Worm (Caenorhabditis elegans) whole organism, L4 larva: ENCODE data around the gene col-126.
A peak's percentile ranks its signal among the peaks of the same experiment; 100 is the strongest.
"Not testable (repeated sequence)": the region's sequence is repeated elsewhere in the genome, so short reads cannot be mapped to it uniquely, and the experiment has no call there.

Experiments used
- F26F4.8 ChIP-seq: fragments of 200-800 bp; sonication (Bioruptor generic); conservative IDR thresholded peaks from 2 replicates; pipeline ENCODE4 v1.3.6; 2022; ENCODE audit warnings: missing genetic modification characterization, missing compliant biosample characterization
- R02D3.7 ChIP-seq: fragments of 150-350 bp; sonication (generic microtip); optimal IDR thresholded peaks from 3 replicates; lab custom pipeline; 2014; ENCODE audit warnings: missing biosample characterization, missing genetic modification characterization
- T26A8.4 ChIP-seq: fragments of 200-800 bp; sonication (Bioruptor generic); IDR thresholded peaks from 2 replicates; pipeline ENCODE4 v1.3.6; 2022; ENCODE audit warnings: missing genetic modification characterization, missing compliant biosample characterization
- ZK546.5 ChIP-seq, 2 experiments: sonication (generic microtip); optimal IDR thresholded peaks; 2 replicates each; lab custom pipeline; 2017; ENCODE audit warnings: missing biosample characterization in 2 of 2, missing genetic modification characterization in 2 of 2
- aha-1 ChIP-seq: fragments of 150-350 bp; peaks from one replicate; lab custom pipeline; 2014; ENCODE audit warnings: missing biosample characterization, missing genetic modification characterization
- attf-4 ChIP-seq: sonication (generic microtip); optimal IDR thresholded peaks from 3 replicates; lab custom pipeline; 2017; ENCODE audit warnings: missing biosample characterization, missing genetic modification characterization
- ceh-20 ChIP-seq: fragments of 200-800 bp; sonication (Bioruptor generic); IDR thresholded peaks from 2 replicates; pipeline ENCODE4 v1.3.6; 2022; ENCODE audit warnings: missing genetic modification reagents, missing genetic modification characterization, missing compliant biosample characterization
- ceh-44 ChIP-seq: fragments of 200-800 bp; sonication (Bioruptor generic); IDR thresholded peaks from 2 replicates; pipeline ENCODE4 v1.3.6; 2022; ENCODE audit warnings: missing genetic modification reagents, missing genetic modification characterization, missing compliant biosample characterization
- ceh-62 ChIP-seq: sonication (generic microtip); optimal IDR thresholded peaks from 2 replicates; lab custom pipeline; 2017; ENCODE audit warnings: missing biosample characterization, missing genetic modification characterization
- ceh-82 ChIP-seq: sonication (generic microtip); optimal IDR thresholded peaks from 2 replicates; lab custom pipeline; 2017; ENCODE audit warnings: missing biosample characterization, missing genetic modification characterization
- ces-1 ChIP-seq: fragments of 150-350 bp; sonication (generic microtip); optimal IDR thresholded peaks from 4 replicates; lab custom pipeline; 2014; ENCODE audit warnings: missing biosample characterization, missing genetic modification reagents, missing genetic modification characterization
- daf-12 ChIP-seq: fragments of 150-350 bp; optimal IDR thresholded peaks from 2 replicates; lab custom pipeline; 2014; ENCODE audit warnings: missing biosample characterization, missing genetic modification reagents, missing genetic modification characterization
- daf-16 ChIP-seq, 3 experiments: sonication (generic microtip); optimal IDR thresholded peaks; 2 replicates each; lab custom pipeline; 2016 to 2017; ENCODE audit warnings: missing genetic modification characterization in 3 of 3, missing genetic modification reagents in 3 of 3, mild to moderate bottlenecking in 2 of 3, missing compliant biosample characterization in 2 of 3, missing biosample characterization in 1 of 3, moderate library complexity in 1 of 3
- daf-19 ChIP-seq: fragments of 200-800 bp; sonication (Bioruptor generic); conservative IDR thresholded peaks from 2 replicates; pipeline ENCODE4 v1.3.6; 2022; ENCODE audit warnings: missing genetic modification characterization, missing compliant biosample characterization
- dmd-6 ChIP-seq: fragments of 200-800 bp; sonication (Bioruptor generic); IDR thresholded peaks from 2 replicates; pipeline ENCODE4 v1.3.6; 2022; ENCODE audit warnings: missing genetic modification reagents, missing genetic modification characterization, missing compliant biosample characterization
- dve-1 ChIP-seq: sonication (generic microtip); optimal IDR thresholded peaks from 2 replicates; lab custom pipeline; 2017; ENCODE audit warnings: antibody characterized with exemption, mild to moderate bottlenecking, missing genetic modification characterization, missing compliant biosample characterization; ENCODE audit not compliant: insufficient read depth
- egl-27 ChIP-seq: sonication (generic microtip); optimal IDR thresholded peaks from 3 replicates; lab custom pipeline; 2017; ENCODE audit warnings: missing biosample characterization, missing genetic modification reagents, missing genetic modification characterization
- gei-8 ChIP-seq: fragments of 200-800 bp; sonication (Bioruptor generic); optimal IDR thresholded peaks from 2 replicates; lab custom pipeline; 2018; ENCODE audit warnings: mild to moderate bottlenecking, missing genetic modification characterization, missing compliant biosample characterization
- hlh-30 ChIP-seq: sonication (generic microtip); optimal IDR thresholded peaks from 2 replicates; lab custom pipeline; 2017; ENCODE audit warnings: antibody characterized with exemption, mild to moderate bottlenecking, missing genetic modification characterization, missing compliant biosample characterization; ENCODE audit not compliant: insufficient read depth
- jun-1 ChIP-seq: fragments of 150-350 bp; optimal IDR thresholded peaks from 2 replicates; lab custom pipeline; 2014; ENCODE audit warnings: missing biosample characterization, missing genetic modification reagents, missing genetic modification characterization
- lim-7 ChIP-seq: fragments of 200-800 bp; sonication (Bioruptor generic); IDR thresholded peaks from 2 replicates; pipeline ENCODE4 v1.3.6; 2022; ENCODE audit warnings: missing genetic modification characterization, missing compliant biosample characterization
- lin-29 ChIP-seq: fragments of 200-800 bp; sonication (Bioruptor generic); IDR thresholded peaks from 2 replicates; pipeline ENCODE4 v1.3.6; 2022; ENCODE audit warnings: missing genetic modification reagents, missing genetic modification characterization, missing compliant biosample characterization
- mep-1 ChIP-seq: fragments of 150-350 bp; sonication (generic microtip); optimal IDR thresholded peaks from 3 replicates; lab custom pipeline; 2014; ENCODE audit warnings: missing biosample characterization, missing genetic modification characterization
- mes-2 ChIP-seq: sonication (generic microtip); optimal IDR thresholded peaks from 2 replicates; lab custom pipeline; 2016; ENCODE audit warnings: missing genotype, mild to moderate bottlenecking, missing genetic modification characterization, missing compliant biosample characterization; ENCODE audit not compliant: poor library complexity, severe bottlenecking
- mxl-3 ChIP-seq: fragments of 200-800 bp; sonication (Bioruptor generic); optimal IDR thresholded peaks from 2 replicates; lab custom pipeline; 2018; ENCODE audit warnings: mild to moderate bottlenecking, missing genetic modification characterization, missing compliant biosample characterization
- nhr-28 ChIP-seq: fragments of 150-350 bp; optimal IDR thresholded peaks from 2 replicates; lab custom pipeline; 2014; ENCODE audit warnings: missing biosample characterization, missing genetic modification characterization
- nhr-41 ChIP-seq: fragments of 200-800 bp; sonication (Bioruptor generic); IDR thresholded peaks from 2 replicates; pipeline ENCODE4 v1.3.6; 2022; ENCODE audit warnings: missing genetic modification reagents, missing genetic modification characterization, missing compliant biosample characterization
- nhr-48 ChIP-seq: sonication (generic microtip); optimal IDR thresholded peaks from 2 replicates; lab custom pipeline; 2016; ENCODE audit warnings: mild to moderate bottlenecking, missing genetic modification characterization, missing compliant biosample characterization
- nhr-6 ChIP-seq: fragments of 150-350 bp; optimal IDR thresholded peaks from 2 replicates; lab custom pipeline; 2014; ENCODE audit warnings: missing biosample characterization, missing genetic modification characterization
- nhr-76 ChIP-seq: fragments of 150-350 bp; optimal IDR thresholded peaks from 2 replicates; lab custom pipeline; 2014; ENCODE audit warnings: missing biosample characterization, missing genetic modification characterization
- nhr-77 ChIP-seq: fragments of 150-350 bp; optimal IDR thresholded peaks from 2 replicates; lab custom pipeline; 2014; ENCODE audit warnings: missing biosample characterization, missing genetic modification characterization
- php-3 ChIP-seq: fragments of 200-800 bp; sonication (Bioruptor generic); IDR thresholded peaks from 2 replicates; pipeline ENCODE4 v1.3.6; 2022; ENCODE audit warnings: missing genetic modification reagents, missing genetic modification characterization, missing compliant biosample characterization
- pqm-1 ChIP-seq: sonication (generic microtip); optimal IDR thresholded peaks from 2 replicates; lab custom pipeline; 2017; ENCODE audit warnings: missing biosample characterization, missing genetic modification characterization
- rbr-2 ChIP-seq: sonication (generic microtip); optimal IDR thresholded peaks from 2 replicates; lab custom pipeline; 2016; ENCODE audit warnings: missing genotype, missing genetic modification characterization, missing compliant biosample characterization
- sdz-12 ChIP-seq: fragments of 200-800 bp; sonication (Bioruptor generic); optimal IDR thresholded peaks from 2 replicates; lab custom pipeline; 2018; ENCODE audit warnings: mild to moderate bottlenecking, missing genetic modification characterization, missing compliant biosample characterization
- spr-1 ChIP-seq: sonication (generic microtip); optimal IDR thresholded peaks from 2 replicates; lab custom pipeline; 2016; ENCODE audit warnings: mild to moderate bottlenecking, missing genetic modification characterization, missing compliant biosample characterization
- tra-1 ChIP-seq: fragments of 200-800 bp; sonication (Bioruptor generic); IDR thresholded peaks from 2 replicates; pipeline ENCODE4 v1.3.6; 2022; ENCODE audit warnings: missing genetic modification reagents, missing genetic modification characterization, missing compliant biosample characterization
- unc-39 ChIP-seq: sonication (generic microtip); optimal IDR thresholded peaks from 2 replicates; lab custom pipeline; 2017; ENCODE audit warnings: missing biosample characterization, missing genetic modification characterization
- unc-62 ChIP-seq, 3 experiments: fragments of 150-350 bp in 1 of 3; sonication (generic microtip); optimal IDR thresholded peaks in 2 of 3; peaks in 1 of 3; 1 replicate in 1 of 3; 2 replicates in 2 of 3; lab custom pipeline; 2014 to 2017; ENCODE audit warnings: missing biosample characterization in 3 of 3, missing genetic modification characterization in 3 of 3, missing genetic modification reagents in 3 of 3, missing genotype in 1 of 3
- zag-1 ChIP-seq: fragments of 150-350 bp; optimal IDR thresholded peaks from 2 replicates; lab custom pipeline; 2014; ENCODE audit warnings: missing biosample characterization, missing genetic modification characterization
- ztf-7 ChIP-seq: fragments of 150-350 bp; optimal IDR thresholded peaks from 2 replicates; lab custom pipeline; 2014; ENCODE audit warnings: missing biosample characterization, missing genetic modification characterization

Gene col-126

ce11 chrIV:11247434-11247833 is 15.8 kb upstream of the col-126 start:
- TF ChIP-seq rbr-2 (tag; lab: Kevin White, UChicago) (no peak), dve-1 (tag; lab: Kevin White, UChicago) (peak; percentile 46), nhr-77 (tag; lab: Kevin White, UChicago) (peak; percentile 12), nhr-41 (GFP tag; lab: Robert Waterston, UW) (no peak), daf-19 (GFP tag; lab: Robert Waterston, UW) (no peak), nhr-28 (tag; lab: Kevin White, UChicago) (peak; percentile 74), mes-2 (tag; lab: Kevin White, UChicago) (no peak), ceh-44 (GFP tag; lab: Robert Waterston, UW) (no peak), tra-1 (no peak), daf-16 (GFP tag; optimal IDR thresholded peaks at IDR 0.05; lab: Kevin White, UChicago) (no peak), daf-16 (tag; optimal IDR thresholded peaks at IDR 0.05; lab: Kevin White, UChicago) (peak; percentile 85), php-3 (0 out of 2 replicates have a peak, but pooled peaks have one; percentile 18)
- TF ChIP-seq, all 104 proteins: peak for 5

ce11 chrIV:11248031-11248631 is 15.1 kb upstream of the col-126 start, which contains the start of gene C05C12.4:
C05C12.4 (minus strand) TSS chrIV:11248081.
- peak; percentile 46; the same call in 1 of the 2 replicates for TF ChIP-seq php-3
- TF ChIP-seq nhr-28 (tag; lab: Kevin White, UChicago), result peak; percentile 71
- no peak for TF ChIP-seq T26A8.4 (GFP tag; lab: Robert Waterston, UW)
- TF ChIP-seq dve-1 (tag; lab: Kevin White, UChicago), result peak; percentile 51
- TF ChIP-seq nhr-77 (tag; lab: Kevin White, UChicago), result peak; percentile 20
- TF ChIP-seq aha-1 (tag; lab: Kevin White, UChicago), result peak; percentile 13
- TF ChIP-seq hlh-30 (tag; lab: Kevin White, UChicago), result peak; percentile 30
- no peak for TF ChIP-seq daf-16 (GFP tag; optimal IDR thresholded peaks at IDR 0.05; lab: Kevin White, UChicago)
- TF ChIP-seq daf-16 (tag; optimal IDR thresholded peaks at IDR 0.05; lab: Kevin White, UChicago), result peak; percentile 72
- TF ChIP-seq ceh-20 (GFP tag; lab: Robert Waterston, UW), result no peak
- no peak for TF ChIP-seq lim-7 (GFP tag; lab: Robert Waterston, UW)
- peak; percentile 57 for TF ChIP-seq pqm-1 (tag; lab: Kevin White, UChicago)
- no peak for TF ChIP-seq ceh-62 (tag; lab: Kevin White, UChicago)
- TF ChIP-seq, all 104 proteins: peak for 8

ce11 chrIV:11253689-11254088 is 9.5 kb upstream of the col-126 start, which contains the start of gene C05C12.1:
C05C12.1 (plus strand) TSS chrIV:11253989.
- peak in 1 of 2 experiments; percentile 42 for TF ChIP-seq unc-62 (GFP tag; optimal IDR thresholded peaks at IDR 0.05 in 1 of 2; lab: Kevin White, UChicago)
- not testable (repeated sequence) for TF ChIP-seq unc-62 (tag; optimal IDR thresholded peaks at IDR 0.05; lab: Kevin White, UChicago)

DNA sequence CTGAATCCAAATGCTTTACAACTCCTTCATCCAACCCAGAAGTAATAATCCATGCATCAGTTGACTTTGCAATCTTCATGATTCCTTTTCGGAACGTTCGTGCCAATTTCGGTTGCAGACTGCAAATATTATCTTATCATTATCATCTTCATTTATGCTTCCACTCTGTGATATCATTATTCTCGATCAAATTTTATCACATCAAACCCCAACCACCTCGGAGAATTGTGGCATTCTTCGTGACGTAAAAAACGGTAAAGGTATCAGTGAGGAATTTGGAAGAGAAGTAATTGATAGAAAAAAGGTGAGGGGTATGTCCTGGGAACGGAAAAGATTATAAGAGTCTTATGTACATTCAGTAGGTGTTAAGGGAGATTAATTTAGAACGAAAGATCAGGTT is 5.7 kb upstream of the col-126 start:
- no peak for TF ChIP-seq sdz-12 (GFP tag; lab: Kevin White, UChicago)
- TF ChIP-seq mxl-3, result no peak
- 0 out of 2 replicates have a peak, but pooled peaks have one; percentile 23 for TF ChIP-seq tra-1
- no peak for TF ChIP-seq ceh-20 (GFP tag; lab: Robert Waterston, UW)
- TF ChIP-seq lin-29 (GFP tag; lab: Robert Waterston, UW), result no peak
- TF ChIP-seq jun-1 (tag; lab: Kevin White, UChicago), result no peak
- TF ChIP-seq ztf-7 (tag; lab: Kevin White, UChicago), result no peak
- no peak for TF ChIP-seq egl-27 (tag; lab: Kevin White, UChicago)
- no peak for TF ChIP-seq R02D3.7 (tag; lab: Kevin White, UChicago)
- TF ChIP-seq attf-4, result no peak
- no peak for TF ChIP-seq spr-1 (tag; lab: Kevin White, UChicago)
- no peak for TF ChIP-seq mep-1 (tag; lab: Kevin White, UChicago)
- no peak for TF ChIP-seq nhr-76 (tag; lab: Kevin White, UChicago)
- TF ChIP-seq ZK546.5 (tag; optimal IDR thresholded peaks at IDR 0.05; lab: Kevin White, UChicago), result no peak
- no peak for TF ChIP-seq rbr-2 (tag; lab: Kevin White, UChicago)
- no peak for TF ChIP-seq zag-1 (tag; lab: Kevin White, UChicago)
- TF ChIP-seq ceh-62 (tag; lab: Kevin White, UChicago), result no peak
- TF ChIP-seq gei-8, result no peak
- no peak for TF ChIP-seq nhr-48 (tag; lab: Kevin White, UChicago)
- TF ChIP-seq aha-1 (tag; lab: Kevin White, UChicago), result no peak
- no peak for TF ChIP-seq ces-1
- peak; percentile 65 for TF ChIP-seq nhr-28 (tag; lab: Kevin White, UChicago)
- no peak for TF ChIP-seq daf-12 (tag; lab: Kevin White, UChicago)
- no peak for TF ChIP-seq nhr-6 (tag; lab: Kevin White, UChicago)
- no peak for TF ChIP-seq F26F4.8 (GFP tag; lab: Robert Waterston, UW)
- TF ChIP-seq ceh-82, result no peak
- no peak for TF ChIP-seq daf-19 (GFP tag; lab: Robert Waterston, UW)
- no peak for TF ChIP-seq unc-39 (tag; lab: Kevin White, UChicago)
- TF ChIP-seq dmd-6 (GFP tag; lab: Robert Waterston, UW), result peak; percentile 86
